Fruit fly (Drosophila melanogaster) whole organism, embryonic: ENCODE data around the gene Pc.

ENCODE experiments used
- CG1024 ChIP-seq: fragments of 200-800 bp; sonication (Bioruptor generic); IDR thresholded peaks from 2 replicates; pipeline ENCODE4 v1.3.6; 2022; ENCODE audit warnings: missing biosample characterization, missing genetic modification characterization
- CG11398 ChIP-seq: fragments of 200-800 bp; sonication (Bioruptor generic); optimal IDR thresholded peaks from 2 replicates; lab custom pipeline; 2016; ENCODE audit warnings: missing biosample characterization, missing genetic modification characterization
- CG12236 ChIP-seq: fragments of 200-800 bp; sonication (Bioruptor generic); optimal IDR thresholded peaks from 2 replicates; lab custom pipeline; 2016; ENCODE audit warnings: missing biosample characterization, missing genetic modification characterization
- CG12299 ChIP-seq: fragments of 200-800 bp; sonication (Bioruptor generic); optimal IDR thresholded peaks from 2 replicates; lab custom pipeline; 2018; ENCODE audit warnings: missing biosample characterization, mild to moderate bottlenecking, missing genetic modification characterization
- CG1233 ChIP-seq: fragments of 200-800 bp; sonication (Bioruptor generic); optimal IDR thresholded peaks from 4 replicates; lab custom pipeline; 2018; ENCODE audit warnings: missing biosample characterization, mild to moderate bottlenecking, missing genetic modification characterization
- CG15479 ChIP-seq: fragments of 200-800 bp; sonication (Bioruptor generic); optimal IDR thresholded peaks from 3 replicates; lab custom pipeline; 2019; ENCODE audit warnings: missing biosample characterization, mild to moderate bottlenecking, missing genetic modification characterization, moderate library complexity
- CG17612 ChIP-seq: fragments of 200-800 bp; sonication (Bioruptor generic); IDR thresholded peaks from 2 replicates; pipeline ENCODE4 v1.3.6; 2022; ENCODE audit warnings: missing biosample characterization, missing genetic modification characterization
- CG17829 ChIP-seq: fragments of 200-800 bp; optimal IDR thresholded peaks from 2 replicates; lab custom pipeline; 2019; ENCODE audit warnings: missing biosample characterization, mild to moderate bottlenecking, missing genetic modification characterization, moderate library complexity
- CG18262 ChIP-seq: fragments of 200-800 bp; optimal IDR thresholded peaks from 3 replicates; lab custom pipeline; 2019; ENCODE audit warnings: missing biosample characterization, mild to moderate bottlenecking, missing genetic modification characterization, moderate library complexity
- CG18764 ChIP-seq: fragments of 200-800 bp; sonication (Bioruptor generic); optimal IDR thresholded peaks from 3 replicates; lab custom pipeline; 2016; ENCODE audit warnings: missing biosample characterization, missing genetic modification characterization
- CG2129 ChIP-seq: fragments of 200-800 bp; sonication (Bioruptor generic); IDR thresholded peaks from 2 replicates; pipeline ENCODE4 v1.3.6; 2022; ENCODE audit warnings: missing biosample characterization, missing genetic modification characterization; ENCODE audit not compliant: partially characterized antibody
- CG5953 ChIP-seq: fragments of 200-800 bp; sonication (Bioruptor generic); IDR thresholded peaks from 2 replicates; pipeline ENCODE4 v1.3.6; 2022; ENCODE audit warnings: missing biosample characterization, missing genetic modification characterization
- CG6272 ChIP-seq: fragments of 200-800 bp; sonication (Bioruptor generic); IDR thresholded peaks from 2 replicates; pipeline ENCODE4 v1.3.6; 2022; ENCODE audit warnings: missing biosample characterization, missing genetic modification characterization
- CG8388 ChIP-seq: fragments of 200-800 bp; sonication (Bioruptor generic); optimal IDR thresholded peaks from 2 replicates; lab custom pipeline; 2019; ENCODE audit warnings: missing biosample characterization, mild to moderate bottlenecking, missing genetic modification characterization, moderate library complexity
- CG8478 ChIP-seq: fragments of >200 bp; optimal IDR thresholded peaks from 2 replicates; lab custom pipeline; 2018
- CkIIα-i1 ChIP-seq: fragments of 200-800 bp; sonication (Bioruptor generic); IDR thresholded peaks from 2 replicates; pipeline ENCODE4 v1.3.6; 2022; ENCODE audit warnings: missing biosample characterization, missing genetic modification characterization
- D19B ChIP-seq: fragments of 200-800 bp; sonication (Bioruptor generic); optimal IDR thresholded peaks from 2 replicates; lab custom pipeline; 2017; ENCODE audit warnings: missing biosample characterization, mild to moderate bottlenecking, missing genetic modification characterization
- Eip74EF ChIP-seq, 2 experiments: fragments of 200-800 bp in 1 of 2; fragments of >200 bp in 1 of 2; sonication (Bioruptor generic) in 1 of 2; optimal IDR thresholded peaks; 2 replicates each; lab custom pipeline; 2017 to 2019; ENCODE audit warnings: missing biosample characterization in 2 of 2, missing genetic modification characterization in 2 of 2, mild to moderate bottlenecking in 1 of 2, moderate library complexity in 1 of 2
- HmgD ChIP-seq: fragments of 200-800 bp; sonication (Bioruptor generic); optimal IDR thresholded peaks from 3 replicates; lab custom pipeline; 2016; ENCODE audit warnings: missing biosample characterization, missing genetic modification characterization
- MBD-R2 ChIP-seq: fragments of 200-800 bp; sonication (Bioruptor generic); IDR thresholded peaks from 2 replicates; pipeline ENCODE4 v1.3.6; 2022; ENCODE audit warnings: missing biosample characterization, missing genetic modification characterization
- Pdp1 ChIP-seq, 2 experiments: fragments of 200-800 bp; sonication (Bioruptor generic); optimal IDR thresholded peaks; 3 replicates each; lab custom pipeline; 2016; ENCODE audit warnings: missing biosample characterization in 2 of 2, missing genetic modification characterization in 2 of 2, mild to moderate bottlenecking in 1 of 2, moderate library complexity in 1 of 2
- Poxn ChIP-seq: fragments of 200-800 bp; sonication (Bioruptor generic); IDR thresholded peaks from 2 replicates; pipeline ENCODE4 v1.3.6; 2022; ENCODE audit warnings: missing biosample characterization, missing genetic modification characterization
- ase ChIP-seq: fragments of 200-800 bp; sonication (Bioruptor generic); IDR thresholded peaks from 3 replicates; pipeline ENCODE4 v1.3.6; 2022; ENCODE audit warnings: missing biosample characterization, missing genetic modification characterization
- cad ChIP-seq: fragments of >200 bp; optimal IDR thresholded peaks from 2 replicates; lab custom pipeline; 2017; ENCODE audit warnings: missing biosample characterization, missing genetic modification characterization
- cas ChIP-seq: fragments of 200-800 bp; sonication (Bioruptor generic); IDR thresholded peaks from 2 replicates; pipeline ENCODE4 v1.3.6; 2022; ENCODE audit warnings: missing biosample characterization, missing genetic modification characterization
- emc ChIP-seq: fragments of 200-800 bp; sonication (Bioruptor generic); optimal IDR thresholded peaks from 2 replicates; lab custom pipeline; 2016; ENCODE audit warnings: missing biosample characterization, missing genetic modification characterization
- esg ChIP-seq: fragments of 200-800 bp; sonication (Bioruptor generic); conservative IDR thresholded peaks from 2 replicates; pipeline ENCODE4 v1.3.6; 2022; ENCODE audit warnings: missing biosample characterization, missing genetic modification characterization
- gt ChIP-seq: fragments of 200-800 bp; sonication (Bioruptor generic); IDR thresholded peaks from 2 replicates; pipeline ENCODE4 v1.3.6; 2022; ENCODE audit warnings: missing biosample characterization, missing genetic modification characterization
- jigr1 ChIP-seq: fragments of 200-800 bp; sonication (Bioruptor generic); IDR thresholded peaks from 3 replicates; pipeline ENCODE4 v1.3.6; 2022; ENCODE audit warnings: missing biosample characterization, missing genetic modification characterization
- nerfin-2 ChIP-seq: fragments of 200-800 bp; sonication (Bioruptor generic); IDR thresholded peaks from 2 replicates; pipeline ENCODE4 v1.3.6; 2022; ENCODE audit warnings: missing biosample characterization, missing genetic modification characterization; ENCODE audit not compliant: partially characterized antibody
- peb ChIP-seq: fragments of 200-800 bp; sonication (Bioruptor generic); IDR thresholded peaks from 2 replicates; pipeline ENCODE4 v1.3.6; 2022; ENCODE audit warnings: missing biosample characterization, missing genetic modification characterization
- pzg ChIP-seq: fragments of 200-800 bp; sonication (Bioruptor generic); optimal IDR thresholded peaks from 3 replicates; lab custom pipeline; 2018; ENCODE audit warnings: missing biosample characterization, mild to moderate bottlenecking, missing genetic modification characterization, moderate library complexity
- sens ChIP-seq: fragments of 200-800 bp; sonication (Bioruptor generic); peaks from one replicate; lab custom pipeline; 2016; ENCODE audit warnings: missing biosample characterization, missing genetic modification characterization
- sens-2 ChIP-seq: fragments of 200-800 bp; sonication (Bioruptor generic); IDR thresholded peaks from 2 replicates; pipeline ENCODE4 v1.3.6; 2022; ENCODE audit warnings: missing biosample characterization, missing genetic modification characterization
- sisA ChIP-seq: fragments of 200-800 bp; sonication (Bioruptor generic); IDR thresholded peaks from 2 replicates; pipeline ENCODE4 v1.3.6; 2022; ENCODE audit warnings: missing biosample characterization, missing genetic modification characterization
- toy ChIP-seq: fragments of 200-800 bp; sonication (Bioruptor generic); IDR thresholded peaks from 2 replicates; pipeline ENCODE4 v1.3.6; 2022; ENCODE audit warnings: missing biosample characterization, missing genetic modification characterization
- trem ChIP-seq: fragments of 200-800 bp; optimal IDR thresholded peaks from 3 replicates; lab custom pipeline; 2019; ENCODE audit warnings: missing biosample characterization, mild to moderate bottlenecking, missing genetic modification characterization, moderate library complexity
- tup ChIP-seq: fragments of 200-800 bp; sonication (Bioruptor generic); optimal IDR thresholded peaks from 2 replicates; lab custom pipeline; 2016; ENCODE audit warnings: missing biosample characterization, mild to moderate bottlenecking, missing genetic modification characterization, moderate library complexity
- twi ChIP-seq: fragments of 200-800 bp; optimal IDR thresholded peaks from 2 replicates; lab custom pipeline; 2019; ENCODE audit warnings: missing biosample characterization, mild to moderate bottlenecking, missing genetic modification characterization, moderate library complexity
- wdn ChIP-seq: fragments of 200-800 bp; sonication (Bioruptor generic); IDR thresholded peaks from 2 replicates; pipeline ENCODE4 v1.3.6; 2022; ENCODE audit warnings: missing biosample characterization, missing genetic modification characterization

The Pc gene

DNA sequence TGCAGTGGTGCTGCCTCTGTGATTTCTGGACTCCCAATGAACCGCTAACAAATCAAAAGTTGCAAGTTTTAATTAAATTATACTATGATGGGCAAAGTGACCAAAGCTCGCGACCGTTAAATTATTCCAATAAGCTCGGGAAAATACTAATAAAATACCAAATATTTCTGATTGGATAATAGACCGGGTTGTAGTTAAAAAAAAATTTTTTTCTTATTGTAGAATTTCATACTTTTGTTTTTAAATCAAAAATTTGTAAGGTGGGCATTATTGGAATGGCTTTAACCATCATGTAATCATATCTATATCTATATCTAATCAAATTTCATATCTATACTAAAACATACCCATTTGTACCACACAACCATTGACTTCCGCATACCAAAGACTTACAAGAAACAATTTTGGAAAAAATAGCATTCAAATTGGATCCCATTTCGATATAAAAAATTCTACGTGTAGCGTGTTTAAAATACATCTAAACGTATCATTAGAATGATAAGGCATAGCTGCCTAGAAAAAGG, 49.9 kb downstream of the Pc start, which contains the start of gene CG9391 (continued):
- TF ChIP-seq sisA (GFP tag; lab: Robert Waterston, UW) (no peak), Pdp1 (GFP tag; optimal IDR thresholded peaks at IDR 0.05; lab: Kevin White, UChicago) (peak in 1 of 2 experiments; percentile 68), CG17612 (GFP tag; lab: Robert Waterston, UW) (no peak), CG12236 (GFP tag; lab: Kevin White, UChicago) (no peak), peb (GFP tag; lab: Robert Waterston, UW) (no peak), CG18262 (tag; lab: Kevin White, UChicago) (no peak), toy (GFP tag; lab: Robert Waterston, UW) (no peak), tup (no peak), gt (GFP tag; lab: Robert Waterston, UW) (no peak), sens-2 (GFP tag; lab: Robert Waterston, UW) (no peak), CG11398 (GFP tag; lab: Kevin White, UChicago) (no peak), CG17829 (no peak), CG1233 (GFP tag; lab: Kevin White, UChicago) (no peak), ase (GFP tag; lab: Robert Waterston, UW) (no peak), CkIIα-i1 (GFP tag; lab: Robert Waterston, UW) (no peak), Eip74EF (GFP tag; optimal IDR thresholded peaks at IDR 0.05; lab: Kevin White, UChicago) (peak in 1 of 2 experiments; percentile 61), CG5953 (GFP tag; lab: Robert Waterston, UW) (no peak), CG12299 (tag; lab: Kevin White, UChicago) (no peak), nerfin-2 (GFP tag; lab: Robert Waterston, UW) (no peak), CG6272 (GFP tag; lab: Robert Waterston, UW) (no peak), CG8388 (GFP tag; lab: Kevin White, UChicago) (no peak), jigr1 (GFP tag; lab: Robert Waterston, UW) (no peak), esg (GFP tag; lab: Robert Waterston, UW) (no peak), CG2129 (GFP tag; lab: Robert Waterston, UW) (no peak), twi (tag; lab: Kevin White, UChicago) (no peak), emc (GFP tag; lab: Kevin White, UChicago) (no peak), MBD-R2 (GFP tag; lab: Robert Waterston, UW) (peak; percentile 66)

DNA sequence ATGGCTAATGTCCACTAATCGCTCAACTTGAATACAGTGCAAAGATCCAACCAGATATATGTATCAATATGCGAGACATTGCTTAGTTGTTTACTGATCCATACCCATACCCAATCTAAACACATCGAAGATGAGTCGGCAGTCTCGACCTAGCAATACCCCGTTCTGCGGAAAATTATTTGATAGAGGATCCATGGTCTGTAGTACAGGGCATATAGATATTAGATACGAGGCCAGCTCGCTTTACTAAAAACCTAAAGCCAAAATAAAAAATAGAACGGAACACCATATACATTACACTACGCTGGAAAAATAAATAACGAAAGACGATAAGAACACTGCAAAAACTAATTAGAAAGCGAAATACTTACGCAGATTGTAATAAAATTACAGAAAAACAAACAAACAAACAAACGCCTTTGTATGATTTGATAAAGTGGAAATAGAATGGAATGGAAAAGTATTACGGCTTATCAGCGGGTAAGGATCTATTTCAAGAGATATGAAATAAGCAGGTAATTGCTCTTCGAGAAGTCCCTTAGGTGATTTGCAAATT, 51.6 kb downstream of the Pc start:
- TF ChIP-seq CG1024 (no peak), trem (tag; lab: Kevin White, UChicago) (no peak), HmgD (GFP tag; lab: Kevin White, UChicago) (no peak), Poxn (GFP tag; lab: Robert Waterston, UW) (no peak), cas (GFP tag; lab: Robert Waterston, UW) (no peak), CG18764 (GFP tag; lab: Kevin White, UChicago) (no peak), emc (GFP tag; lab: Kevin White, UChicago) (no peak), cad (no peak), CG8478 (lab: Kevin White, UChicago) (no peak), pzg (GFP tag; lab: Kevin White, UChicago) (no peak), wdn (GFP tag; lab: Robert Waterston, UW) (no peak), CG2129 (GFP tag; lab: Robert Waterston, UW) (no peak), D19B (GFP tag; lab: Kevin White, UChicago) (peak; percentile 58), sens (GFP tag; lab: Kevin White, UChicago) (peak; percentile 20), CG15479 (GFP tag; lab: Kevin White, UChicago) (peak; percentile 82)
- TF ChIP-seq, all 482 proteins: peak for 3
